Worm (Caenorhabditis elegans) whole organism, late embryonic: ENCODE data around the gene C07A12.7.

Source experiments
- C08G9.2 ChIP-seq: sonication (generic microtip); optimal IDR thresholded peaks from 2 replicates; lab custom pipeline; 2016; ENCODE audit warnings: mild to moderate bottlenecking, missing genetic modification characterization, moderate library complexity, missing compliant biosample characterization
- C38D4.7 ChIP-seq: fragments of 200-800 bp; sonication (Bioruptor generic); optimal IDR thresholded peaks from 2 replicates; lab custom pipeline; 2018; ENCODE audit warnings: mild to moderate bottlenecking, missing genetic modification characterization, moderate library complexity, missing compliant biosample characterization
- F13H6.1 ChIP-seq: sonication (generic microtip); optimal IDR thresholded peaks from 2 replicates; lab custom pipeline; 2016; ENCODE audit warnings: missing genetic modification characterization, missing compliant biosample characterization
- K02D7.2 ChIP-seq: sonication (generic microtip); optimal IDR thresholded peaks from 2 replicates; lab custom pipeline; 2017; ENCODE audit warnings: mild to moderate bottlenecking, missing genetic modification characterization, missing compliant biosample characterization
- T23F11.4 ChIP-seq: fragments of 200-800 bp; sonication (Bioruptor generic); optimal IDR thresholded peaks from 2 replicates; lab custom pipeline; 2018; ENCODE audit warnings: mild to moderate bottlenecking, missing genetic modification characterization, missing compliant biosample characterization
- ceh-14 ChIP-seq: sonication (generic microtip); optimal IDR thresholded peaks from 2 replicates; lab custom pipeline; 2016; ENCODE audit warnings: missing genotype, missing genetic modification characterization, missing compliant biosample characterization
- ceh-18 ChIP-seq: sonication (generic microtip); optimal IDR thresholded peaks from 2 replicates; lab custom pipeline; 2016; ENCODE audit warnings: missing genetic modification characterization, missing compliant biosample characterization
- ceh-22 ChIP-seq: sonication (generic microtip); optimal IDR thresholded peaks from 2 replicates; lab custom pipeline; 2017; ENCODE audit warnings: missing biosample characterization, missing genetic modification characterization
- ceh-31 ChIP-seq: sonication (generic microtip); optimal IDR thresholded peaks from 2 replicates; lab custom pipeline; 2016; ENCODE audit warnings: missing genetic modification characterization, missing compliant biosample characterization
- ceh-34 ChIP-seq: sonication (generic microtip); optimal IDR thresholded peaks from 2 replicates; lab custom pipeline; 2016; ENCODE audit warnings: mild to moderate bottlenecking, missing genetic modification characterization, missing compliant biosample characterization
- ceh-45 ChIP-seq: fragments of 200-800 bp; sonication (Bioruptor generic); IDR thresholded peaks from 2 replicates; pipeline ENCODE4 v1.3.6; 2022; ENCODE audit warnings: missing genetic modification reagents, missing genetic modification characterization, missing compliant biosample characterization
- ceh-6 ChIP-seq: fragments of 200-800 bp; sonication (Bioruptor generic); optimal IDR thresholded peaks from 2 replicates; lab custom pipeline; 2018; ENCODE audit warnings: mild to moderate bottlenecking, missing genetic modification characterization, missing compliant biosample characterization
- ceh-9 ChIP-seq: sonication (generic microtip); optimal IDR thresholded peaks from 2 replicates; lab custom pipeline; 2016; ENCODE audit warnings: mild to moderate bottlenecking, missing genetic modification characterization, inconsistent platforms, missing compliant biosample characterization
- che-1 ChIP-seq: sonication (generic microtip); optimal IDR thresholded peaks from 2 replicates; lab custom pipeline; 2016; ENCODE audit warnings: mild to moderate bottlenecking, missing genetic modification characterization, missing compliant biosample characterization
- dmd-4 ChIP-seq: sonication (generic microtip); optimal IDR thresholded peaks from 2 replicates; lab custom pipeline; 2016; ENCODE audit warnings: borderline replicate concordance, missing genetic modification characterization, missing compliant biosample characterization
- elt-2 ChIP-seq: sonication (generic microtip); optimal IDR thresholded peaks from 2 replicates; lab custom pipeline; 2016; ENCODE audit warnings: missing genetic modification reagents, missing genetic modification characterization, missing compliant biosample characterization
- fax-1 ChIP-seq: sonication (generic microtip); optimal IDR thresholded peaks from 2 replicates; lab custom pipeline; 2016; ENCODE audit warnings: missing genotype, missing genetic modification characterization, missing compliant biosample characterization
- fkh-10 ChIP-seq: fragments of 150-350 bp; optimal IDR thresholded peaks from 2 replicates; lab custom pipeline; 2014; ENCODE audit warnings: missing biosample characterization, missing genetic modification reagents, missing genetic modification characterization
- fkh-6 ChIP-seq: sonication (generic microtip); optimal IDR thresholded peaks from 2 replicates; lab custom pipeline; 2016; ENCODE audit warnings: missing genetic modification characterization, missing compliant biosample characterization
- gmeb-2 ChIP-seq: sonication (generic microtip); optimal IDR thresholded peaks from 2 replicates; lab custom pipeline; 2016; ENCODE audit warnings: missing genetic modification characterization, inconsistent platforms, missing compliant biosample characterization
- hlh-13 ChIP-seq: fragments of 200-800 bp; sonication (Bioruptor generic); optimal IDR thresholded peaks from 2 replicates; lab custom pipeline; 2018; ENCODE audit warnings: mild to moderate bottlenecking, missing genetic modification characterization, missing compliant biosample characterization
- hlh-15 ChIP-seq: sonication (generic microtip); optimal IDR thresholded peaks from 2 replicates; lab custom pipeline; 2016; ENCODE audit warnings: missing genetic modification characterization, missing compliant biosample characterization
- hlh-30 ChIP-seq: sonication (generic microtip); optimal IDR thresholded peaks from 2 replicates; lab custom pipeline; 2017; ENCODE audit warnings: antibody characterized with exemption, missing genetic modification characterization, missing compliant biosample characterization; ENCODE audit not compliant: insufficient read depth
- lim-6 ChIP-seq: sonication (generic microtip); optimal IDR thresholded peaks from 2 replicates; lab custom pipeline; 2016; ENCODE audit warnings: missing genetic modification characterization, missing compliant biosample characterization
- lin-11 ChIP-seq: fragments of 200-800 bp; sonication (Bioruptor generic); optimal IDR thresholded peaks from 2 replicates; lab custom pipeline; 2018; ENCODE audit warnings: mild to moderate bottlenecking, missing genetic modification characterization, missing compliant biosample characterization
- mec-3 ChIP-seq: sonication (generic microtip); optimal IDR thresholded peaks from 2 replicates; lab custom pipeline; 2016; ENCODE audit warnings: borderline replicate concordance, missing genetic modification characterization, missing compliant biosample characterization
- nfya-1 ChIP-seq: sonication (generic microtip); optimal IDR thresholded peaks from 2 replicates; lab custom pipeline; 2017; ENCODE audit warnings: missing genetic modification characterization, mild to moderate bottlenecking, missing compliant biosample characterization, antibody characterized with exemption, moderate library complexity
- pat-9 ChIP-seq: fragments of 200-800 bp; sonication (Bioruptor generic); optimal IDR thresholded peaks from 2 replicates; lab custom pipeline; 2018; ENCODE audit warnings: mild to moderate bottlenecking, missing genetic modification characterization, moderate library complexity, missing compliant biosample characterization
- pax-1 ChIP-seq: fragments of 150-350 bp; optimal IDR thresholded peaks from 2 replicates; lab custom pipeline; 2014; ENCODE audit warnings: missing biosample characterization, missing genetic modification characterization
- pha-4 ChIP-seq: fragments of 150-350 bp; optimal IDR thresholded peaks from 2 replicates; lab custom pipeline; 2018; ENCODE audit warnings: missing biosample characterization, missing genetic modification reagents, missing genetic modification characterization
- pqm-1 ChIP-seq: sonication (generic microtip); optimal IDR thresholded peaks from 2 replicates; lab custom pipeline; 2016; ENCODE audit warnings: missing genetic modification characterization, missing compliant biosample characterization
- pros-1 ChIP-seq: fragments of 150-350 bp; optimal IDR thresholded peaks from 2 replicates; lab custom pipeline; 2014; ENCODE audit warnings: missing biosample characterization, missing genetic modification reagents, missing genetic modification characterization
- rnt-1 ChIP-seq: sonication (generic microtip); optimal IDR thresholded peaks from 2 replicates; lab custom pipeline; 2016; ENCODE audit warnings: missing genetic modification characterization, missing compliant biosample characterization
- sdc-2 ChIP-seq: sonication (generic microtip); optimal IDR thresholded peaks from 2 replicates; lab custom pipeline; 2016; ENCODE audit warnings: missing genotype, missing genetic modification characterization, missing compliant biosample characterization
- sox-2 ChIP-seq: fragments of 200-800 bp; sonication (Bioruptor generic); IDR thresholded peaks from 2 replicates; pipeline ENCODE4 v1.3.6; 2022; ENCODE audit warnings: missing genetic modification reagents, missing genetic modification characterization, missing compliant biosample characterization
- sox-4 ChIP-seq: sonication (generic microtip); optimal IDR thresholded peaks from 2 replicates; lab custom pipeline; 2017; ENCODE audit warnings: mild to moderate bottlenecking, missing genetic modification characterization, inconsistent platforms, missing compliant biosample characterization
- tbx-2 ChIP-seq: sonication (generic microtip); optimal IDR thresholded peaks from 2 replicates; lab custom pipeline; 2016; ENCODE audit warnings: missing genetic modification characterization, missing compliant biosample characterization
- tbx-7 ChIP-seq: sonication (generic microtip); optimal IDR thresholded peaks from 2 replicates; lab custom pipeline; 2016; ENCODE audit warnings: missing genotype, missing genetic modification characterization, missing compliant biosample characterization
- unc-42 ChIP-seq: sonication (generic microtip); optimal IDR thresholded peaks from 2 replicates; lab custom pipeline; 2016; ENCODE audit warnings: missing genotype, missing genetic modification characterization, missing compliant biosample characterization
- unc-55 ChIP-seq: sonication (generic microtip); optimal IDR thresholded peaks from 2 replicates; lab custom pipeline; 2017; ENCODE audit warnings: missing biosample characterization, missing genetic modification reagents, missing genetic modification characterization
- unc-86 ChIP-seq: sonication (generic microtip); optimal IDR thresholded peaks from 2 replicates; lab custom pipeline; 2016; ENCODE audit warnings: missing genetic modification characterization, missing compliant biosample characterization

Gene C07A12.7

ce11 chrX:4513657-4514143, 8.2 kb downstream of the C07A12.7 start, which contains the start of gene spr-3:
Gene spr-3, plus strand, starts transcription at chrX:4514093.
- TF ChIP-seq elt-2 (tag; lab: Kevin White, UChicago) (no peak), nfya-1 (peak; percentile 12)

ce11 chrX:4508209-4508608, 13.7 kb downstream of the C07A12.7 start, which contains the start of gene rhi-1:
Gene rhi-1, plus strand, starts transcription at chrX:4508509.
- no peak for TF ChIP-seq hlh-30 (tag; lab: Kevin White, UChicago)
- no peak for TF ChIP-seq hlh-13 (GFP tag; lab: Kevin White, UChicago)
- TF ChIP-seq pax-1 (tag; lab: Kevin White, UChicago), result no peak

ce11 chrX:4507122-4507681, 14.7 kb downstream of the C07A12.7 start:
- TF ChIP-seq dmd-4 (tag; lab: Kevin White, UChicago) (no peak), ceh-18 (peak; percentile 10)

DNA sequence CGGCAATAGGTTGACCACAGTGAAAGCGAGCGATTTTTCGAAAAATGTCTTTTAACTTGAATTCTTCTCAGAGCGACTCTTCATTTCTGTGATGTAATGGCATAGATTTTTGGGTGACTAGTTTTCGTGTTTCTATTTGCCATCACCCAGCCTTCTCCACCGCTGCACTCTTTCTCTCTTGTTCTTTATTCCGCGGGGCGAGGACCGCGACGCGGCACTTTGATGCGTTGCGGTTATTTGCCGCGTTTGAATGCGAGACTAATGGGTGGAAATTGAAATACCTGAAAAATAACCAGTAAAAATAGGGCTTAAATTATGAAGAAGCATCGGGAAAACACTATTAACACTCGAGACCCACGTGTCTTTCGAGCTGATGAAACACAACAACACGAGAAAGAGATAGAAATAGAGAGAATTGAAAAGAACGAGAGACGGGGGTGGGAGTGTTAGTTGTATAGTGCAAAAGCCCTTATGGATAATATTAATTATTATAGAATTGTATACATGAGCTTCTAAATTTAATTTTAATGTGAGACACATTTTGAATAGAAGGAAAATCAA, 17.8 kb downstream of the C07A12.7 start, which contains the start of gene dgk-2:
dgk-2 (minus strand) TSS at position 281 of the 561 bp plus-strand sequence.
- TF ChIP-seq ceh-14 (tag; lab: Kevin White, UChicago) (no peak), T23F11.4 (GFP tag; lab: Kevin White, UChicago) (no peak), lin-11 (no peak), ceh-45 (GFP tag; lab: Robert Waterston, UW) (no peak), nfya-1 (no peak), rnt-1 (tag; lab: Kevin White, UChicago) (peak; percentile 13), fkh-10 (GFP tag; lab: Kevin White, UChicago) (no peak), sdc-2 (peak; percentile 12), tbx-7 (tag; lab: Kevin White, UChicago) (no peak), lim-6 (no peak), elt-2 (tag; lab: Kevin White, UChicago) (no peak), dmd-4 (tag; lab: Kevin White, UChicago) (peak; percentile 0), ceh-22 (no peak), ceh-6 (GFP tag; lab: Kevin White, UChicago) (no peak), ceh-31 (tag; lab: Kevin White, UChicago) (no peak), ceh-34 (tag; lab: Kevin White, UChicago) (no peak), tbx-2 (tag; lab: Kevin White, UChicago) (peak; percentile 26), sox-4 (tag; lab: Kevin White, UChicago) (no peak), sox-2 (GFP tag; lab: Robert Waterston, UW) (no peak), pros-1 (tag; lab: Kevin White, UChicago) (no peak), unc-42 (tag; lab: Kevin White, UChicago) (peak; percentile 28), unc-55 (GFP tag; lab: Kevin White, UChicago) (peak; percentile 40), mec-3 (tag; lab: Kevin White, UChicago) (no peak), hlh-13 (GFP tag; lab: Kevin White, UChicago) (no peak), fax-1 (tag; lab: Kevin White, UChicago) (no peak), C38D4.7 (GFP tag; lab: Kevin White, UChicago) (no peak)

ce11 chrX:4503259-4503658, 18.7 kb downstream of the C07A12.7 start:
- TF ChIP-seq hlh-15 (tag; lab: Kevin White, UChicago), result no peak

DNA sequence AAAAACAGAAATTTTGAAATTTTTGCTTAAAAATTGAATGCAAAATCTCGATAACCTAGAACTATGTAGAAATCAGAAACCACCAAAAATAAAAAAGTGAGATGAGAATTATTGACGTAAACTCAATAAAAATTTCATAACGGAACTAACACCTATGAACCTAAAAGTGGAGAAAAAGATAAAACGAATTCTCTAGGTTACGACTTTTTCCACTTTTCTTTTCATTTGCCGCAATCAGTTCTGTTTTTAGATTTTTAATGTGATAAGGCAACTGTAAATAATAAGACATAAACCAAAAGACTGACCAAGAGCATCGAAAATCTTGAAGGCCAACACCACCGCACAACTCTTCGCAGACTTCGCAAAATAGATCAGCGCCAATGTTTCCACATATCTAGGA, 19.9 kb downstream of the C07A12.7 start:
- TF ChIP-seq ceh-9 (tag; lab: Kevin White, UChicago) (no peak), ceh-6 (GFP tag; lab: Kevin White, UChicago) (no peak), unc-86 (no peak), che-1 (tag; lab: Kevin White, UChicago) (no peak), ceh-31 (tag; lab: Kevin White, UChicago) (no peak), F13H6.1 (tag; lab: Kevin White, UChicago) (no peak), C08G9.2 (tag; lab: Kevin White, UChicago) (no peak), fkh-6 (tag; lab: Kevin White, UChicago) (no peak), gmeb-2 (tag; lab: Kevin White, UChicago) (no peak), fkh-10 (GFP tag; lab: Kevin White, UChicago) (no peak), pros-1 (tag; lab: Kevin White, UChicago) (no peak), pha-4 (tag; lab: Kevin White, UChicago) (no peak), hlh-13 (GFP tag; lab: Kevin White, UChicago) (no peak), tbx-2 (tag; lab: Kevin White, UChicago) (no peak), pqm-1 (no peak), pat-9 (tag; lab: Kevin White, UChicago) (no peak), K02D7.2 (no peak)
